Fruit fly (Drosophila melanogaster): ENCODE measurements around the gene Nbr.
A peak's percentile ranks its signal among the peaks of the same experiment; 100 is the strongest.

Gene Nbr

dm6 chr2L:21168295-21169159 is 5.6 kb upstream of the Nbr start, which contains the start of the genes mAcon1, CG43345 and CG43346 (continued):
- TF ChIP-seq MTF-1 (GFP tag; optimal IDR thresholded peaks at IDR 0.05; ENCODE audit: borderline replicate concordance) (no peak), Awh (GFP tag; IDR thresholded peaks at IDR 0.05) (no peak), Ada2b (GFP tag; IDR thresholded peaks at IDR 0.05) (peak; percentile 33; the same call in 1 of the 2 replicates), ftz-f1 (GFP tag; optimal IDR thresholded peaks at IDR 0.05) (peak; percentile 53), zfh2 (GFP tag; optimal IDR thresholded peaks at IDR 0.05) (peak; percentile 94), Ets97D (GFP tag; optimal IDR thresholded peaks at IDR 0.05) (peak; percentile 79), CG3995 (GFP tag; optimal IDR thresholded peaks at IDR 0.05) (peak; percentile 46), ind (GFP tag; optimal IDR thresholded peaks at IDR 0.05) (peak; percentile 83), CG6654 (GFP tag; optimal IDR thresholded peaks at IDR 0.05) (peak; percentile 23), NfI (GFP tag; optimal IDR thresholded peaks at IDR 0.05) (peak; percentile 86), nom (GFP tag; optimal IDR thresholded peaks at IDR 0.05) (peak; percentile 75), CG10431 (GFP tag; optimal IDR thresholded peaks at IDR 0.05) (peak; percentile 44), E2f1 (GFP tag; IDR thresholded peaks at IDR 0.05) (no peak; the same call in 1 of the 2 replicates), mam (GFP tag; optimal IDR thresholded peaks at IDR 0.05) (peak; percentile 92), CG10543 (GFP tag; optimal IDR thresholded peaks at IDR 0.05) (peak; percentile 92), CG9727 (GFP tag; optimal IDR thresholded peaks at IDR 0.05) (peak; percentile 79), MESR4 (GFP tag; optimal IDR thresholded peaks at IDR 0.05) (peak; percentile 27), Dad (GFP tag; optimal IDR thresholded peaks at IDR 0.05) (peak; percentile 89), CG14441 (GFP tag; IDR thresholded peaks at IDR 0.05) (no peak; the same call in 1 of the 2 replicates), br (optimal IDR thresholded peaks at IDR 0.05) (no peak), ab (GFP tag; optimal IDR thresholded peaks at IDR 0.05) (peak; percentile 61), kni (GFP tag; optimal IDR thresholded peaks at IDR 0.05) (peak; percentile 79), lbe (GFP tag; optimal IDR thresholded peaks at IDR 0.05) (peak; percentile 69), pum (GFP tag; optimal IDR thresholded peaks at IDR 0.05) (peak; percentile 90), fru (optimal IDR thresholded peaks at IDR 0.05) (no peak), CG8388 (GFP tag; optimal IDR thresholded peaks at IDR 0.05) (no peak), Dp (GFP tag; optimal IDR thresholded peaks at IDR 0.05) (peak; percentile 75), eyg (GFP tag; optimal IDR thresholded peaks at IDR 0.05) (peak; percentile 75), Sry-δ (GFP tag; optimal IDR thresholded peaks at IDR 0.05) (peak; percentile 67), run (tag; optimal IDR thresholded peaks at IDR 0.05) (no peak), CG11456 (GFP tag; IDR thresholded peaks at IDR 0.05) (0 out of 3 replicates have a peak, but pooled peaks have one; percentile 61), dpn (GFP tag; optimal IDR thresholded peaks at IDR 0.05) (peak; percentile 80 to 91), CG12299 (tag; optimal IDR thresholded peaks at IDR 0.05) (peak; percentile 64), hkb (optimal IDR thresholded peaks at IDR 0.05) (peak; percentile 51), hkb (GFP tag; IDR thresholded peaks at IDR 0.05) (peak; percentile 72), CG3163 (GFP tag; optimal IDR thresholded peaks at IDR 0.05) (peak; percentile 78), pfk (GFP tag; optimal IDR thresholded peaks at IDR 0.05) (peak; percentile 6), fu2 (GFP tag; optimal IDR thresholded peaks at IDR 0.05) (peak; percentile 90), cwo (GFP tag; optimal IDR thresholded peaks at IDR 0.05) (peak; percentile 68), Dip3 (GFP tag; optimal IDR thresholded peaks at IDR 0.05) (peak; percentile 93), CG7372 (GFP tag; IDR thresholded peaks at IDR 0.05) (peak; percentile 73), vfl (GFP tag; optimal IDR thresholded peaks at IDR 0.05) (peak; percentile 68), sisA (GFP tag; IDR thresholded peaks at IDR 0.05) (peak; percentile 60), gro (GFP tag; optimal IDR thresholded peaks at IDR 0.05) (peak; percentile 83), sc (optimal IDR thresholded peaks at IDR 0.05) (no peak), sc (GFP tag; optimal IDR thresholded peaks at IDR 0.05) (peak; percentile 68), Sin3A (optimal IDR thresholded peaks at IDR 0.05) (peak; percentile 97), stc (GFP tag; IDR thresholded peaks at IDR 0.05) (no peak), CG1603 (tag; optimal IDR thresholded peaks at IDR 0.05) (no peak), CG1647 (GFP tag; optimal IDR thresholded peaks at IDR 0.05) (peak; percentile 70), zfh1 (GFP tag; IDR thresholded peaks at IDR 0.05) (peak; percentile 48; the same call in 1 of the 3 replicates)
